Worm (Caenorhabditis elegans) whole organism, midembryonic: Measurements from ENCODE around the gene jmjd-2.

Experiments used
- T22C8.4 ChIP-seq: fragments of 200-800 bp; sonication (Bioruptor generic); IDR thresholded peaks from 2 replicates; pipeline ENCODE4 v1.3.6; 2022; ENCODE audit warnings: missing genetic modification characterization, missing compliant biosample characterization
- cog-1 ChIP-seq: sonication (generic microtip); optimal IDR thresholded peaks from 2 replicates; lab custom pipeline; 2016; ENCODE audit warnings: missing genetic modification characterization, missing compliant biosample characterization
- flt-1 ChIP-seq: fragments of 200-800 bp; sonication (Bioruptor generic); IDR thresholded peaks from 2 replicates; pipeline ENCODE4 v1.3.6; 2022; ENCODE audit warnings: missing genetic modification characterization, missing compliant biosample characterization
- klf-2 ChIP-seq: fragments of 200-800 bp; sonication (Bioruptor generic); conservative IDR thresholded peaks from 2 replicates; pipeline ENCODE4 v1.3.6; 2022; ENCODE audit warnings: missing genetic modification reagents, missing genetic modification characterization, missing compliant biosample characterization
- ref-1 ChIP-seq: fragments of 200-800 bp; sonication (Bioruptor generic); conservative IDR thresholded peaks from 2 replicates; pipeline ENCODE4 v1.3.6; 2022; ENCODE audit warnings: missing genetic modification reagents, missing genetic modification characterization, missing compliant biosample characterization
- tab-1 ChIP-seq: fragments of 200-800 bp; sonication (Bioruptor generic); IDR thresholded peaks from 2 replicates; pipeline ENCODE4 v1.3.6; 2022; ENCODE audit warnings: missing genetic modification characterization, missing compliant biosample characterization
- ztf-23 ChIP-seq: fragments of 200-800 bp; sonication (Bioruptor generic); IDR thresholded peaks from 2 replicates; pipeline ENCODE4 v1.3.6; 2022; ENCODE audit warnings: missing genetic modification reagents, missing genetic modification characterization, missing compliant biosample characterization
- ztf-29 ChIP-seq: fragments of 200-800 bp; sonication (Bioruptor generic); IDR thresholded peaks from 2 replicates; pipeline ENCODE4 v1.3.6; 2022; ENCODE audit warnings: missing genetic modification reagents, missing genetic modification characterization, missing compliant biosample characterization

ce11 chrII:14233879-14234278 lies 9.5 kb downstream of the jmjd-2 start, which contains the start of gene men-1:
- TF ChIP-seq ref-1 (GFP tag; lab: Robert Waterston, UW) (no peak), tab-1 (no peak), flt-1 (GFP tag; lab: Robert Waterston, UW) (no peak), klf-2 (GFP tag; lab: Robert Waterston, UW) (no peak), ztf-23 (GFP tag; lab: Robert Waterston, UW) (no peak), ztf-29 (no peak), cog-1 (tag; lab: Kevin White, UChicago) (no peak), T22C8.4 (GFP tag; lab: Robert Waterston, UW) (no peak)
